Worm (Caenorhabditis elegans) whole organism, L1 larva: Measurements from ENCODE around the gene pqn-16.
A peak's percentile ranks its signal among the peaks of the same experiment; 100 is the strongest.

Source experiments
- C34B4.2 ChIP-seq: sonication (generic microtip); optimal IDR thresholded peaks from 2 replicates; lab custom pipeline; 2017; ENCODE audit warnings: mild to moderate bottlenecking, missing genetic modification characterization, missing compliant biosample characterization
- alr-1 ChIP-seq: fragments of 200-800 bp; sonication (Bioruptor generic); optimal IDR thresholded peaks from 2 replicates; lab custom pipeline; 2018; ENCODE audit warnings: borderline replicate concordance, mild to moderate bottlenecking, missing genetic modification characterization, missing compliant biosample characterization
- dsc-1 ChIP-seq: sonication (generic microtip); optimal IDR thresholded peaks from 2 replicates; lab custom pipeline; 2016; ENCODE audit warnings: mild to moderate bottlenecking, missing genetic modification characterization, missing compliant biosample characterization
- efl-3 ChIP-seq: fragments of 200-800 bp; sonication (Bioruptor generic); optimal IDR thresholded peaks from 2 replicates; lab custom pipeline; 2018; ENCODE audit warnings: mild to moderate bottlenecking, missing genetic modification characterization, missing compliant biosample characterization
- egl-13 ChIP-seq: sonication (generic microtip); optimal IDR thresholded peaks from 2 replicates; lab custom pipeline; 2016; ENCODE audit warnings: missing genotype, missing genetic modification reagents, missing genetic modification characterization, missing compliant biosample characterization
- elt-2 ChIP-seq: sonication (generic microtip); optimal IDR thresholded peaks from 2 replicates; lab custom pipeline; 2016; ENCODE audit warnings: missing genetic modification characterization, mild to moderate bottlenecking, inconsistent platforms, missing compliant biosample characterization, missing genetic modification reagents
- elt-3 ChIP-seq, 6 experiments: fragments of 150-350 bp in 1 of 6; sonication (generic microtip); optimal IDR thresholded peaks; 2 replicates each; lab custom pipeline; 2017 to 2018; ENCODE audit warnings: missing biosample characterization in 6 of 6, missing genetic modification characterization in 6 of 6, inconsistent platforms in 1 of 6
- fkh-8 ChIP-seq: sonication (generic microtip); optimal IDR thresholded peaks from 2 replicates; lab custom pipeline; 2016; ENCODE audit warnings: mild to moderate bottlenecking, missing genetic modification characterization, missing compliant biosample characterization
- hlh-17 ChIP-seq: fragments of 200-800 bp; sonication (Bioruptor generic); optimal IDR thresholded peaks from 2 replicates; lab custom pipeline; 2018; ENCODE audit warnings: missing genetic modification characterization, mild to moderate bottlenecking, missing compliant biosample characterization, moderate library complexity, borderline replicate concordance
- lin-13 ChIP-seq: fragments of 150-350 bp; optimal IDR thresholded peaks from 2 replicates; lab custom pipeline; 2014; ENCODE audit warnings: missing biosample characterization, missing genetic modification reagents, missing genetic modification characterization
- lin-14 ChIP-seq: fragments of 200-800 bp; sonication (Bioruptor generic); optimal IDR thresholded peaks from 2 replicates; lab custom pipeline; 2018; ENCODE audit warnings: mild to moderate bottlenecking, missing genetic modification characterization, moderate library complexity, missing compliant biosample characterization
- lin-15B ChIP-seq: fragments of 150-350 bp; sonication (generic microtip); optimal IDR thresholded peaks from 3 replicates; lab custom pipeline; 2014; ENCODE audit warnings: missing biosample characterization, missing genetic modification characterization
- lin-35 ChIP-seq, 2 experiments: fragments of 150-350 bp; optimal IDR thresholded peaks; 2 replicates each; lab custom pipeline; 2014; ENCODE audit warnings: missing biosample characterization in 2 of 2, missing genetic modification characterization in 2 of 2, missing genetic modification reagents in 2 of 2
- lin-39 ChIP-seq: fragments of 150-350 bp; optimal IDR thresholded peaks from 2 replicates; lab custom pipeline; 2014; ENCODE audit warnings: missing biosample characterization, missing genetic modification reagents, missing genetic modification characterization
- lir-3 ChIP-seq: sonication (generic microtip); optimal IDR thresholded peaks from 2 replicates; lab custom pipeline; 2016; ENCODE audit warnings: mild to moderate bottlenecking, missing genetic modification characterization, moderate library complexity, missing compliant biosample characterization; ENCODE audit not compliant: poor library complexity
- nhr-11 ChIP-seq: fragments of 150-350 bp; optimal IDR thresholded peaks from 2 replicates; lab custom pipeline; 2014; ENCODE audit warnings: missing biosample characterization, missing genetic modification characterization
- nhr-12 ChIP-seq: sonication (generic microtip); optimal IDR thresholded peaks from 2 replicates; lab custom pipeline; 2017; ENCODE audit warnings: missing biosample characterization, missing genetic modification characterization
- nhr-20 ChIP-seq: sonication (generic microtip); optimal IDR thresholded peaks from 2 replicates; lab custom pipeline; 2016; ENCODE audit warnings: mild to moderate bottlenecking, missing genetic modification characterization, missing compliant biosample characterization
- nhr-237 ChIP-seq: fragments of 150-350 bp; optimal IDR thresholded peaks from 2 replicates; lab custom pipeline; 2014; ENCODE audit warnings: missing biosample characterization, missing genetic modification characterization
- nhr-47 ChIP-seq: sonication (generic microtip); optimal IDR thresholded peaks from 2 replicates; lab custom pipeline; 2016; ENCODE audit warnings: mild to moderate bottlenecking, missing genetic modification characterization, moderate library complexity, missing compliant biosample characterization
- nhr-71 ChIP-seq: sonication (generic microtip); optimal IDR thresholded peaks from 2 replicates; lab custom pipeline; 2016; ENCODE audit warnings: mild to moderate bottlenecking, missing genetic modification characterization, moderate library complexity, missing compliant biosample characterization
- nhr-84 ChIP-seq: sonication (generic microtip); optimal IDR thresholded peaks from 2 replicates; lab custom pipeline; 2017; ENCODE audit warnings: missing biosample characterization, missing genetic modification characterization
- nhr-85 ChIP-seq: sonication (generic microtip); peaks from one replicate; lab custom pipeline; 2016; ENCODE audit warnings: missing genetic modification characterization, inconsistent platforms, missing compliant biosample characterization
- pax-3 ChIP-seq: fragments of 200-800 bp; sonication (Bioruptor generic); optimal IDR thresholded peaks from 2 replicates; lab custom pipeline; 2018; ENCODE audit warnings: mild to moderate bottlenecking, missing genetic modification characterization, moderate library complexity, missing compliant biosample characterization
- pqm-1 ChIP-seq: sonication (generic microtip); optimal IDR thresholded peaks from 3 replicates; lab custom pipeline; 2017; ENCODE audit warnings: missing biosample characterization, missing genetic modification characterization
- skn-1 ChIP-seq: fragments of 150-350 bp; optimal IDR thresholded peaks from 2 replicates; lab custom pipeline; 2014; ENCODE audit warnings: missing biosample characterization, missing genetic modification characterization
- snpc-4 ChIP-seq: fragments of 150-350 bp; optimal IDR thresholded peaks from 2 replicates; lab custom pipeline; 2014; ENCODE audit warnings: missing biosample characterization, missing genetic modification characterization
- snu-23 ChIP-seq: sonication (generic microtip); optimal IDR thresholded peaks from 2 replicates; lab custom pipeline; 2016; ENCODE audit warnings: missing genetic modification characterization, missing compliant biosample characterization
- sox-4 ChIP-seq: sonication (generic microtip); optimal IDR thresholded peaks from 2 replicates; lab custom pipeline; 2016; ENCODE audit warnings: missing genetic modification characterization, missing compliant biosample characterization
- sptf-1 ChIP-seq: fragments of 150-350 bp; optimal IDR thresholded peaks from 2 replicates; lab custom pipeline; 2014; ENCODE audit warnings: missing biosample characterization, missing genetic modification characterization
- swsn-7 ChIP-seq: sonication (generic microtip); optimal IDR thresholded peaks from 2 replicates; lab custom pipeline; 2016; ENCODE audit warnings: missing genetic modification characterization, missing compliant biosample characterization
- tbx-2 ChIP-seq: sonication (generic microtip); optimal IDR thresholded peaks from 2 replicates; lab custom pipeline; 2016; ENCODE audit warnings: missing genetic modification characterization, missing compliant biosample characterization
- tlp-1 ChIP-seq: fragments of 150-350 bp; optimal IDR thresholded peaks from 2 replicates; lab custom pipeline; 2014; ENCODE audit warnings: missing biosample characterization, missing genetic modification characterization
- unc-130 ChIP-seq: fragments of 150-350 bp; optimal IDR thresholded peaks from 2 replicates; lab custom pipeline; 2017; ENCODE audit warnings: missing biosample characterization, missing genetic modification characterization, inconsistent platforms
- unc-30 ChIP-seq: sonication (generic microtip); optimal IDR thresholded peaks from 2 replicates; lab custom pipeline; 2017; ENCODE audit warnings: missing biosample characterization, missing genetic modification characterization
- unc-62 ChIP-seq: fragments of 150-350 bp; optimal IDR thresholded peaks from 2 replicates; lab custom pipeline; 2014; ENCODE audit warnings: missing biosample characterization, missing genetic modification reagents, missing genetic modification characterization
- unc-86 ChIP-seq: sonication (generic microtip); optimal IDR thresholded peaks from 2 replicates; lab custom pipeline; 2016; ENCODE audit warnings: missing genetic modification characterization, missing compliant biosample characterization
- unc-98 ChIP-seq: fragments of 200-800 bp; sonication (Bioruptor generic); IDR thresholded peaks from 2 replicates; pipeline ENCODE4 v1.3.6; 2022; ENCODE audit warnings: missing genetic modification characterization, missing compliant biosample characterization
- xbp-1 ChIP-seq: sonication (generic microtip); optimal IDR thresholded peaks from 2 replicates; lab custom pipeline; 2016; ENCODE audit warnings: missing genetic modification characterization, missing compliant biosample characterization
- zag-1 ChIP-seq: fragments of 150-350 bp; optimal IDR thresholded peaks from 2 replicates; lab custom pipeline; 2014; ENCODE audit warnings: missing biosample characterization, missing genetic modification characterization

The pqn-16 gene

DNA sequence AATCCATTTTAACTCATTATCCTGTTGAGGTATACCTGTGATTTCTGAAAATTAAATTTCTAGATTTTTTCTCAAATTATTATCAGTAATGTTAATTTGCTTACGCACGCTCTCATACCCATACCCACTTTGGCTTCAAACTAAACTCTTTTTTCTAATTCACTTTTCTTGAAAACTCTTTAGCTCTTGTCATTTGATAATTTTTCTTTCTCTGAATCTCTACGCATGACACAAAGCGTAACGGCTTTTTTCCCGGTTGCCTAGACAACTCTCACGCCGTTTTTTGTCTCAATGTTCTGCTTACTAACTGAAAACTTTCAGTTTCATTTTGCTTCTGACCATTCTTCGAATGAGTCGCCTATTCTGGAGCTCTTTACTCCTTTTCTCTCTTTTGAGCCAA lies 39.9 kb upstream of the pqn-16 start, which contains the start of gene B0222.1:
B0222.1 (plus strand) TSS at position 306 of the 400 bp plus-strand sequence.
- peak; percentile 59 for TF ChIP-seq nhr-11 (tag; lab: Kevin White, UChicago)
- no peak for TF ChIP-seq elt-3 (tag; optimal IDR thresholded peaks at IDR 0.05; lab: Kevin White, UChicago)
- no peak for TF ChIP-seq skn-1 (tag; lab: Kevin White, UChicago)
- no peak for TF ChIP-seq lin-13 (GFP tag; lab: Kevin White, UChicago)
- peak; percentile 72 for TF ChIP-seq nhr-71 (tag; lab: Kevin White, UChicago)
- TF ChIP-seq efl-3 (GFP tag; lab: Kevin White, UChicago): no peak
- TF ChIP-seq zag-1 (tag; lab: Kevin White, UChicago): no peak
- peak; percentile 6 for TF ChIP-seq lin-14 (GFP tag; lab: Kevin White, UChicago)
- TF ChIP-seq xbp-1 (tag; lab: Kevin White, UChicago): no peak
- peak; percentile 9 for TF ChIP-seq sox-4 (tag; lab: Kevin White, UChicago)
- no peak for TF ChIP-seq nhr-12 (tag; lab: Kevin White, UChicago)
- no peak for TF ChIP-seq lin-15B (tag; lab: Kevin White, UChicago)
- TF ChIP-seq nhr-237 (tag; lab: Kevin White, UChicago): no peak
- no peak for TF ChIP-seq sptf-1 (tag; lab: Kevin White, UChicago)
- no peak for TF ChIP-seq pqm-1
- no peak for TF ChIP-seq snpc-4 (tag; lab: Kevin White, UChicago)
- TF ChIP-seq swsn-7 (tag; lab: Kevin White, UChicago): peak; percentile 3
- TF ChIP-seq pax-3 (tag; lab: Kevin White, UChicago): peak; percentile 10
- no peak for TF ChIP-seq tlp-1 (tag; lab: Kevin White, UChicago)
- TF ChIP-seq nhr-47: peak; percentile 62
- TF ChIP-seq lir-3 (tag; lab: Kevin White, UChicago): no peak
- peak; percentile 95 for TF ChIP-seq fkh-8 (tag; lab: Kevin White, UChicago)
- no peak for TF ChIP-seq unc-86
- TF ChIP-seq C34B4.2: no peak
- TF ChIP-seq unc-130 (tag; lab: Kevin White, UChicago): no peak
- peak; percentile 29 for TF ChIP-seq dsc-1 (tag; lab: Kevin White, UChicago)
- no peak for TF ChIP-seq nhr-84
- peak; percentile 79 for TF ChIP-seq nhr-20 (tag; lab: Kevin White, UChicago)
- no peak for TF ChIP-seq elt-2 (tag; lab: Kevin White, UChicago)

DNA sequence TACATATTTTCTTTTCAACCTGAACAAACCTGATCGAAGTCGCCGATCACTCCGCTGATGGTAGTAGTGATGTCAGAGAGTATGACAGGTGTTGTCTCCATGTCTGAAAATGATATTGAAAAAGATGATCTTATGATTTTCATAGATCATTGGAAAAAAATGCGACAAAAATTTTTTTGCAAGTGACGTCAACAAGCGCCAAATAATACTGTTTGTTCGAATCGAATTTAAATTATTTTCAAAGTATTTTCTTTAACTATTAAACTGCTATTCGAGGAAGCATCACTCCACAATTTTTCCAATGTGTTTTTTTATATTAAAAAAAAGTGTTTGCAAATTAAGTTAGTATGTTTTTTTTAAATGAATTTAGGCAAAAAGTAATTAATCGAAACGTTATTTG lies 36.3 kb upstream of the pqn-16 start, which contains the start of gene pitr-2:
pitr-2 (minus strand) TSS at position 101 of the 400 bp plus-strand sequence.
- TF ChIP-seq unc-30: no peak
- no peak for TF ChIP-seq snu-23 (GFP tag; lab: Kevin White, UChicago)
- no peak for TF ChIP-seq unc-98 (GFP tag; lab: Robert Waterston, UW)
- TF ChIP-seq nhr-20 (tag; lab: Kevin White, UChicago): no peak
- TF ChIP-seq hlh-17 (GFP tag; lab: Kevin White, UChicago): no peak
- TF ChIP-seq egl-13 (tag; lab: Kevin White, UChicago): no peak
- TF ChIP-seq unc-62: no peak
- TF ChIP-seq nhr-85 (tag; lab: Kevin White, UChicago): no peak
- no peak for TF ChIP-seq xbp-1 (tag; lab: Kevin White, UChicago)
- TF ChIP-seq lin-35 (GFP tag; optimal IDR thresholded peaks at IDR 0.05; lab: Kevin White, UChicago): no peak
- TF ChIP-seq unc-130 (tag; lab: Kevin White, UChicago): no peak
- TF ChIP-seq lin-15B (tag; lab: Kevin White, UChicago): no peak
- no peak for TF ChIP-seq lin-39 (tag; lab: Kevin White, UChicago)
- TF ChIP-seq sox-4 (tag; lab: Kevin White, UChicago): no peak
- no peak for TF ChIP-seq tbx-2
- TF ChIP-seq elt-2 (tag; lab: Kevin White, UChicago): no peak
- TF ChIP-seq alr-1 (tag; lab: Kevin White, UChicago): no peak
